Worm (Caenorhabditis elegans) whole organism, mixed stage, embryonic: Measurements from ENCODE around the gene toe-1.
A peak's percentile ranks its signal among the peaks of the same experiment; 100 is the strongest.

Experiments
- M03D4.4 ChIP-seq: sonication (generic microtip); optimal IDR thresholded peaks from 2 replicates; lab custom pipeline; 2017; ENCODE audit warnings: mild to moderate bottlenecking, missing genetic modification characterization, missing compliant biosample characterization
- bed-3 ChIP-seq: fragments of 200-800 bp; sonication (Bioruptor generic); optimal IDR thresholded peaks from 3 replicates; lab custom pipeline; 2018; ENCODE audit warnings: mild to moderate bottlenecking, missing genetic modification characterization, moderate library complexity, missing compliant biosample characterization
- blmp-1 ChIP-seq: fragments of 150-350 bp; optimal IDR thresholded peaks from 2 replicates; lab custom pipeline; 2014; ENCODE audit warnings: missing biosample characterization, missing genetic modification characterization
- ceh-39 ChIP-seq: fragments of 150-350 bp; optimal IDR thresholded peaks from 2 replicates; lab custom pipeline; 2014; ENCODE audit warnings: missing biosample characterization, missing genetic modification characterization
- ceh-43 ChIP-seq: fragments of 200-800 bp; sonication (Bioruptor generic); optimal IDR thresholded peaks from 2 replicates; lab custom pipeline; 2018; ENCODE audit warnings: mild to moderate bottlenecking, missing genetic modification characterization, moderate library complexity, missing compliant biosample characterization
- ceh-83 ChIP-seq: fragments of 200-800 bp; sonication (Bioruptor generic); optimal IDR thresholded peaks from 2 replicates; lab custom pipeline; 2018; ENCODE audit warnings: mild to moderate bottlenecking, missing genetic modification characterization, missing compliant biosample characterization
- ces-1 ChIP-seq: fragments of 150-350 bp; optimal IDR thresholded peaks from 2 replicates; lab custom pipeline; 2014; ENCODE audit warnings: missing biosample characterization, missing genetic modification reagents, missing genetic modification characterization
- cnd-1 ChIP-seq: fragments of 200-800 bp; sonication (Bioruptor generic); optimal IDR thresholded peaks from 2 replicates; lab custom pipeline; 2018; ENCODE audit warnings: mild to moderate bottlenecking, missing genetic modification characterization, missing compliant biosample characterization
- drap-1 ChIP-seq: fragments of 200-800 bp; sonication (Bioruptor generic); optimal IDR thresholded peaks from 3 replicates; lab custom pipeline; 2018; ENCODE audit warnings: mild to moderate bottlenecking, missing genetic modification characterization, missing compliant biosample characterization
- elt-1 ChIP-seq: sonication (generic microtip); optimal IDR thresholded peaks from 2 replicates; lab custom pipeline; 2017; ENCODE audit warnings: missing genetic modification characterization, mild to moderate bottlenecking, missing compliant biosample characterization, antibody characterized with exemption, moderate library complexity, borderline replicate concordance; ENCODE audit not compliant: insufficient read depth
- elt-3 ChIP-seq: fragments of 150-350 bp; optimal IDR thresholded peaks from 2 replicates; lab custom pipeline; 2014; ENCODE audit warnings: missing biosample characterization, missing genetic modification characterization
- flh-1 ChIP-seq: fragments of 200-800 bp; sonication (Bioruptor generic); optimal IDR thresholded peaks from 2 replicates; lab custom pipeline; 2018; ENCODE audit warnings: mild to moderate bottlenecking, missing genetic modification characterization, moderate library complexity, missing compliant biosample characterization
- ham-2 ChIP-seq: fragments of 200-800 bp; sonication (Bioruptor generic); optimal IDR thresholded peaks from 2 replicates; lab custom pipeline; 2018; ENCODE audit warnings: mild to moderate bottlenecking, missing genetic modification characterization, missing compliant biosample characterization
- hlh-1 ChIP-seq: fragments of 150-350 bp; optimal IDR thresholded peaks from 2 replicates; lab custom pipeline; 2014; ENCODE audit warnings: missing biosample characterization, missing genetic modification reagents, missing genetic modification characterization
- lin-13 ChIP-seq: fragments of 150-350 bp; optimal IDR thresholded peaks from 2 replicates; lab custom pipeline; 2014; ENCODE audit warnings: missing biosample characterization, missing genetic modification characterization
- lin-32 ChIP-seq: fragments of 200-800 bp; sonication (Bioruptor generic); optimal IDR thresholded peaks from 2 replicates; lab custom pipeline; 2018; ENCODE audit warnings: mild to moderate bottlenecking, missing genetic modification characterization, missing compliant biosample characterization
- lsy-2 ChIP-seq: fragments of 150-350 bp; optimal IDR thresholded peaks from 2 replicates; lab custom pipeline; 2014; ENCODE audit warnings: missing biosample characterization, missing genetic modification characterization
- mab-5 ChIP-seq: fragments of 150-350 bp; optimal IDR thresholded peaks from 2 replicates; lab custom pipeline; 2014; ENCODE audit warnings: missing biosample characterization, missing genetic modification characterization
- mep-1 ChIP-seq: fragments of 150-350 bp; optimal IDR thresholded peaks from 2 replicates; lab custom pipeline; 2017; ENCODE audit warnings: missing biosample characterization, missing genetic modification reagents, missing genetic modification characterization, inconsistent platforms
- mls-2 ChIP-seq: sonication (generic microtip); optimal IDR thresholded peaks from 2 replicates; lab custom pipeline; 2016; ENCODE audit warnings: mild to moderate bottlenecking, missing genetic modification characterization, moderate library complexity, missing compliant biosample characterization
- nhr-12 ChIP-seq: fragments of 150-350 bp; optimal IDR thresholded peaks from 2 replicates; lab custom pipeline; 2014; ENCODE audit warnings: missing biosample characterization, missing genetic modification characterization
- nhr-2 ChIP-seq: fragments of 150-350 bp; optimal IDR thresholded peaks from 2 replicates; lab custom pipeline; 2014; ENCODE audit warnings: missing biosample characterization, missing genetic modification characterization
- nhr-28 ChIP-seq: fragments of 150-350 bp; optimal IDR thresholded peaks from 2 replicates; lab custom pipeline; 2014; ENCODE audit warnings: missing biosample characterization, missing genetic modification characterization
- nhr-76 ChIP-seq: sonication (generic microtip); optimal IDR thresholded peaks from 2 replicates; lab custom pipeline; 2017; ENCODE audit warnings: missing biosample characterization, missing genetic modification characterization
- pha-4 ChIP-seq: fragments of 150-350 bp; optimal IDR thresholded peaks from 2 replicates; lab custom pipeline; 2018; ENCODE audit warnings: missing biosample characterization, missing genetic modification reagents, missing genetic modification characterization
- sem-2 ChIP-seq: fragments of 200-800 bp; sonication (Bioruptor generic); optimal IDR thresholded peaks from 2 replicates; lab custom pipeline; 2018; ENCODE audit warnings: mild to moderate bottlenecking, missing genetic modification characterization, missing compliant biosample characterization
- snpc-4 ChIP-seq: fragments of 150-350 bp; optimal IDR thresholded peaks from 2 replicates; lab custom pipeline; 2014; ENCODE audit warnings: missing biosample characterization, missing genetic modification characterization
- sptf-1 ChIP-seq: sonication (generic microtip); optimal IDR thresholded peaks from 2 replicates; lab custom pipeline; 2017; ENCODE audit warnings: mild to moderate bottlenecking, missing genetic modification characterization, moderate library complexity, missing compliant biosample characterization
- tbx-8 ChIP-seq: fragments of 200-800 bp; sonication (Bioruptor generic); optimal IDR thresholded peaks from 2 replicates; lab custom pipeline; 2018; ENCODE audit warnings: mild to moderate bottlenecking, missing genetic modification characterization, moderate library complexity, missing compliant biosample characterization
- unc-120 ChIP-seq: sonication (generic microtip); optimal IDR thresholded peaks from 2 replicates; lab custom pipeline; 2017; ENCODE audit warnings: missing genetic modification characterization, missing compliant biosample characterization; ENCODE audit not compliant: poor library complexity, severe bottlenecking
- unc-39 ChIP-seq: fragments of 150-350 bp; optimal IDR thresholded peaks from 2 replicates; lab custom pipeline; 2014; ENCODE audit warnings: missing biosample characterization, missing genetic modification characterization
- zip-8 ChIP-seq: fragments of 150-350 bp; optimal IDR thresholded peaks from 2 replicates; lab custom pipeline; 2014; ENCODE audit warnings: missing biosample characterization, missing genetic modification characterization
- ztf-11 ChIP-seq: fragments of 150-350 bp; optimal IDR thresholded peaks from 2 replicates; lab custom pipeline; 2014; ENCODE audit warnings: missing biosample characterization, missing genetic modification characterization

toe-1 gene

ce11 chrII:4383306-4383705 is 41.7 kb upstream of the toe-1 start, which contains the start of gene fkh-6:
fkh-6 (minus strand) TSS chrII:4383406.
- TF ChIP-seq tbx-8 (GFP tag; lab: Kevin White, UChicago) (no peak), sem-2 (no peak), nhr-76 (tag; lab: Kevin White, UChicago) (no peak), unc-39 (no peak), flh-1 (GFP tag; lab: Kevin White, UChicago) (no peak), lin-32 (GFP tag; lab: Kevin White, UChicago) (no peak), lin-13 (tag; lab: Kevin White, UChicago) (no peak), blmp-1 (no peak), mep-1 (tag; lab: Kevin White, UChicago) (no peak), zip-8 (tag; lab: Kevin White, UChicago) (no peak), ceh-39 (tag; lab: Kevin White, UChicago) (no peak), ceh-43 (no peak), ztf-11 (tag; lab: Kevin White, UChicago) (no peak), ces-1 (GFP tag; lab: Kevin White, UChicago) (no peak), bed-3 (no peak), pha-4 (no peak), nhr-12 (tag; lab: Kevin White, UChicago) (no peak), elt-1 (tag; lab: Kevin White, UChicago) (no peak), hlh-1 (tag; lab: Kevin White, UChicago) (no peak), cnd-1 (tag; lab: Kevin White, UChicago) (no peak)

DNA sequence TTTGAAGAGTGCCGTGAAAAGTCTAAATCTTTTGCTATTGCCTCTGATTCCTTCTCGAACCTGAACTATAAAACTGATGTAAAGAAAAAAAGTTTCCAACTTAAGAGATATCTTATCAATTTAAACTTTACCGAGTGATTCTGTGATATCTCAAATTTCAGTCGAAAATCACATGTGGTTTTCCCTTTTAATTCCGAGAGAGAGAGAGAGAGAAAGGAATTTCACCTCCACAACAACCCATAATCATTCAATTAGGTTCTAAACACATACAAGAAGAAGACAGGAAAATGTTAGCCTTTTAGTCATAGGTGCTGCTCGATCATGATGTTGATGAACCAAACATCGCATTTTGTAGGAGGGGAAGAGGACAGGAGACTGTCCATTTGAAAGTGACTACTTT is 33.9 kb upstream of the toe-1 start:
- TF ChIP-seq mls-2 (tag; lab: Kevin White, UChicago) (no peak), ceh-83 (GFP tag; lab: Kevin White, UChicago) (no peak), unc-39 (no peak), nhr-12 (tag; lab: Kevin White, UChicago) (no peak), M03D4.4 (no peak), pha-4 (no peak)

DNA sequence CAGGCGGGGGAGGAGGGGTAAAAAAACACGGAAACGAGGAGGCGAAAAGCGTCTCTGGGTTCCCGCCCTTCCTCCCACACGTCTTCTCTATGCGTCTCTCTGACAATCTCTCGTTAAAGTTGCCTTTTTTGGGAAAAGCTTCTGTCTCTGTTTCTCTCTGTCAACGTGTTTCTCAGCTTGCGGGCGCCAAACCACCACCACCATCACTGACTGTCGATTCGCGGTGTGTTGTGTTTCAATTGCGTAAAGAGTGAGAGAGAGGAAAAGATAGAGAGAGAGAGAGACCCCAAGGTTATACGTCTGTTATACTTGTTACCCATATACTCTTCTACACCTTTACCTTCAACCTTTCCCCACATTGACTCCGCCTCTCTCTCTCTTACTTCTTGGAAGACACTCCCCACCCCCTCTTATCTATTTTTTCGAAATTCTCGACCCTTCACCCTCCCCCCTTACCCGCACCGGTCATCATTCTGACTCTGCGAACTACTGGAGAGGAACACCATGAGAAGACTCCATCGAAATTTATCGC is 32.4 kb upstream of the toe-1 start, which contains the start of gene mlt-7:
Gene mlt-7 (plus strand): TSS at position 482 of the 532 bp plus-strand sequence.
- no peak for TF ChIP-seq elt-3 (tag; lab: Kevin White, UChicago)
- TF ChIP-seq bed-3: no peak
- TF ChIP-seq drap-1 (GFP tag; lab: Kevin White, UChicago): no peak
- no peak for TF ChIP-seq zip-8 (tag; lab: Kevin White, UChicago)
- no peak for TF ChIP-seq ceh-43
- no peak for TF ChIP-seq nhr-2 (tag; lab: Kevin White, UChicago)
- TF ChIP-seq tbx-8 (GFP tag; lab: Kevin White, UChicago): no peak
- TF ChIP-seq sptf-1 (tag; lab: Kevin White, UChicago): no peak
- TF ChIP-seq nhr-12 (tag; lab: Kevin White, UChicago): no peak
- TF ChIP-seq snpc-4 (tag; lab: Kevin White, UChicago): no peak
- TF ChIP-seq lsy-2 (tag; lab: Kevin White, UChicago): no peak
- TF ChIP-seq pha-4: no peak
- TF ChIP-seq blmp-1: no peak
- TF ChIP-seq ceh-39 (tag; lab: Kevin White, UChicago): no peak
- no peak for TF ChIP-seq elt-1 (tag; lab: Kevin White, UChicago)
- no peak for TF ChIP-seq hlh-1 (tag; lab: Kevin White, UChicago)
- TF ChIP-seq ces-1 (GFP tag; lab: Kevin White, UChicago): no peak

- TF ChIP-seq lin-13 (tag; lab: Kevin White, UChicago) (no peak), nhr-2 (tag; lab: Kevin White, UChicago) (no peak), sem-2 (no peak), M03D4.4 (no peak), zip-8 (tag; lab: Kevin White, UChicago) (peak; percentile 69), snpc-4 (tag; lab: Kevin White, UChicago) (no peak), ham-2 (peak; percentile 15), mep-1 (tag; lab: Kevin White, UChicago) (no peak)
Measured at ce11 chrII:4394438-4394837, 30.5 kb upstream of the toe-1 start.

- TF ChIP-seq ceh-83 (GFP tag; lab: Kevin White, UChicago) (no peak), mep-1 (tag; lab: Kevin White, UChicago) (no peak), cnd-1 (tag; lab: Kevin White, UChicago) (no peak), M03D4.4 (no peak), ces-1 (GFP tag; lab: Kevin White, UChicago) (no peak), unc-120 (tag; lab: Kevin White, UChicago) (no peak), ztf-11 (tag; lab: Kevin White, UChicago) (no peak), mls-2 (tag; lab: Kevin White, UChicago) (no peak), nhr-28 (tag; lab: Kevin White, UChicago) (no peak), pha-4 (no peak), sptf-1 (tag; lab: Kevin White, UChicago) (no peak), ceh-43 (no peak), elt-1 (tag; lab: Kevin White, UChicago) (no peak), flh-1 (GFP tag; lab: Kevin White, UChicago) (no peak), mab-5 (tag; lab: Kevin White, UChicago) (no peak), hlh-1 (tag; lab: Kevin White, UChicago) (no peak), ceh-39 (tag; lab: Kevin White, UChicago) (no peak), elt-3 (tag; lab: Kevin White, UChicago) (no peak), unc-39 (no peak), ham-2 (no peak)
Measured at ce11 chrII:4405358-4405757, 19.6 kb upstream of the toe-1 start, which contains the start of gene ZK430.5. ZK430.5 (plus strand) TSS chrII:4405658.
